Worm (Caenorhabditis elegans) whole organism, L1 larva: ENCODE data around the gene R07H5.9.

Experiments used
- aly-2 ChIP-seq: fragments of 150-350 bp; optimal IDR thresholded peaks from 2 replicates; lab custom pipeline; 2014; ENCODE audit warnings: missing biosample characterization, missing genetic modification characterization
- ceh-90 ChIP-seq: sonication (generic microtip); optimal IDR thresholded peaks from 2 replicates; lab custom pipeline; 2016; ENCODE audit warnings: missing genetic modification characterization, missing compliant biosample characterization
- lsy-2 ChIP-seq, 2 experiments: fragments of 150-350 bp; optimal IDR thresholded peaks; 2 replicates each; lab custom pipeline; 2014; ENCODE audit warnings: missing biosample characterization in 2 of 2, missing genetic modification characterization in 2 of 2
- nhr-11 ChIP-seq: fragments of 150-350 bp; optimal IDR thresholded peaks from 2 replicates; lab custom pipeline; 2014; ENCODE audit warnings: missing biosample characterization, missing genetic modification characterization
- nhr-12 ChIP-seq: sonication (generic microtip); optimal IDR thresholded peaks from 2 replicates; lab custom pipeline; 2017; ENCODE audit warnings: missing biosample characterization, missing genetic modification characterization
- nhr-237 ChIP-seq: fragments of 150-350 bp; optimal IDR thresholded peaks from 2 replicates; lab custom pipeline; 2014; ENCODE audit warnings: missing biosample characterization, missing genetic modification characterization
- snpc-4 ChIP-seq: fragments of 150-350 bp; optimal IDR thresholded peaks from 2 replicates; lab custom pipeline; 2014; ENCODE audit warnings: missing biosample characterization, missing genetic modification characterization
- sptf-1 ChIP-seq: fragments of 150-350 bp; optimal IDR thresholded peaks from 2 replicates; lab custom pipeline; 2014; ENCODE audit warnings: missing biosample characterization, missing genetic modification characterization
- unc-62 ChIP-seq: fragments of 150-350 bp; optimal IDR thresholded peaks from 2 replicates; lab custom pipeline; 2014; ENCODE audit warnings: missing biosample characterization, missing genetic modification reagents, missing genetic modification characterization
- vab-15 ChIP-seq: sonication (generic microtip); optimal IDR thresholded peaks from 2 replicates; lab custom pipeline; 2017; ENCODE audit warnings: missing genotype, mild to moderate bottlenecking, missing genetic modification characterization, missing compliant biosample characterization

DNA sequence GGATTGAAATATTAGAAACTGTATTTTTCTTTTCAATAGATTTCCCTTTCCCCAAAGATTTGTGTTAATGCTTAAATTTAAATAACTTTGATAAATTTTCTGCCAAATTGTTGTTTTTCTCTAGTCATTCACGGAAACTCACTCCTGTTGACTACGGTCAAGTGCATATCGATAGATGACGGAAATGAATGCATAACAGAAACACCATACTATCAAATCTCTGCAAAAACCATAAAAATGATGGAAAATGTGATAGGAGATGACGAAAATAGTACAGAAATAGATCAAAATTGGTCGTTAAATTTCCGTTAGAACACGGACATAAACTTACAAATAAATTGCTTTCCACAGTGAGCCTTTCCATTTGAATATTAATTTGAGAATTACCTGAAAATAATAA, 21.7 kb downstream of the R07H5.9 start:
- TF ChIP-seq snpc-4 (tag; lab: Kevin White, UChicago) (no peak), nhr-11 (tag; lab: Kevin White, UChicago) (no peak), lsy-2 (tag; optimal IDR thresholded peaks at IDR 0.05; lab: Kevin White, UChicago) (no peak), nhr-12 (tag; lab: Kevin White, UChicago) (no peak), ceh-90 (tag; lab: Kevin White, UChicago) (no peak), aly-2 (tag; lab: Kevin White, UChicago) (no peak), sptf-1 (tag; lab: Kevin White, UChicago) (no peak), unc-62 (GFP tag; lab: Kevin White, UChicago) (no peak), vab-15 (no peak), nhr-237 (no peak)
